Worm (Caenorhabditis elegans): ENCODE results near the gene col-122.

The col-122 gene

ce11 chrIV:9607945-9608344 is 44.8 kb downstream of the col-122 start:
- TF ChIP-seq ceh-16 (tag; optimal IDR thresholded peaks at IDR 0.05) (peak; percentile 39), dmd-4 (tag; optimal IDR thresholded peaks at IDR 0.05) (no peak), lin-39 (tag; optimal IDR thresholded peaks at IDR 0.05) (no peak), sma-9 (GFP tag; optimal IDR thresholded peaks at IDR 0.05) (no peak), sma-9 (tag; optimal IDR thresholded peaks at IDR 0.05) (no peak)

ce11 chrIV:9609095-9609494 is 45.9 kb downstream of the col-122 start:
- TF ChIP-seq fos-1 (tag; optimal IDR thresholded peaks at IDR 0.05) = no peak
- peak; percentile 40 for TF ChIP-seq elt-1 (tag; optimal IDR thresholded peaks at IDR 0.05)
- no peak for TF ChIP-seq F13H6.1 (tag; optimal IDR thresholded peaks at IDR 0.05)

DNA sequence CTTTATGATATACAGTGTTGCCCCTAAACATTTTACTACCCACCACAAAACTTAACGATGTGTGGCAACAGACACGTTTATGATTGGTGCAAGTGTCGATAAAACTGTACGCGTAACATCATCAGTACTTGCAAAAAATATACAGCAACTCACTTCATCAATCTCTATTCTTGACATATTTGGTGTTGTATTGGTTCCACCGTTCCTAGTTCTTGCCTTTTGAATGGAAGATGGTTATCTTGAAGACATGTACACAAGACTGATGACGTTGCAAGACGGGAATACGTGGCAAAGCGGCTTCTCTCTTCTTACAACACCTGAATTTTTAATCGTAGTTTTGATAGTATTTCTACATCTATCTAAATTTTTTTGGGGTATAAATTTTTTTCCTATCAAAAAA is 47.7 kb downstream of the col-122 start:
- TF ChIP-seq unc-55 (GFP tag; optimal IDR thresholded peaks at IDR 0.05) (no peak), lin-11 (tag; optimal IDR thresholded peaks at IDR 0.05) (no peak), elt-1 (tag; optimal IDR thresholded peaks at IDR 0.05) (peak; percentile 26), crh-2 (tag; optimal IDR thresholded peaks at IDR 0.05) (peak; percentile 37), lin-13 (GFP tag; optimal IDR thresholded peaks at IDR 0.05) (no peak)

- peak; percentile 97 for TF ChIP-seq nhr-23 (tag; optimal IDR thresholded peaks at IDR 0.05)
- no peak for TF ChIP-seq alr-1 (tag; optimal IDR thresholded peaks at IDR 0.05)
- TF ChIP-seq elt-1 (tag; optimal IDR thresholded peaks at IDR 0.05) = peak; percentile 60
These were observed 50.0 kb downstream of the col-122 start for ce11 chrIV:9613072-9613590.

Data from whole organism, L2 larva.